Fruit fly (Drosophila melanogaster) whole organism, embryonic: ENCODE data around the gene CG8369.

ENCODE experiments used
- CG10979 ChIP-seq: fragments of 200-800 bp; sonication (Bioruptor generic); optimal IDR thresholded peaks from 2 replicates; lab custom pipeline; 2018; ENCODE audit warnings: missing biosample characterization, mild to moderate bottlenecking, missing genetic modification characterization, moderate library complexity
- CG31441 ChIP-seq: fragments of 200-800 bp; sonication (Bioruptor generic); IDR thresholded peaks from 2 replicates; pipeline ENCODE4 v1.3.6; 2022; ENCODE audit warnings: missing biosample characterization, missing genetic modification characterization
- CG42726 ChIP-seq: fragments of 200-800 bp; sonication (Bioruptor generic); IDR thresholded peaks from 2 replicates; pipeline ENCODE4 v1.3.6; 2022; ENCODE audit warnings: missing biosample characterization, missing genetic modification characterization; ENCODE audit not compliant: partially characterized antibody
- CG8478 ChIP-seq: fragments of >200 bp; optimal IDR thresholded peaks from 2 replicates; lab custom pipeline; 2018
- MESR4 ChIP-seq: fragments of 200-800 bp; sonication (Bioruptor generic); optimal IDR thresholded peaks from 2 replicates; lab custom pipeline; 2018; ENCODE audit warnings: missing biosample characterization, mild to moderate bottlenecking, missing genetic modification characterization, moderate library complexity
- fu2 ChIP-seq: fragments of 200-800 bp; sonication (Bioruptor generic); optimal IDR thresholded peaks from 2 replicates; lab custom pipeline; 2016; ENCODE audit warnings: missing biosample characterization, missing genetic modification characterization
- gcm ChIP-seq: fragments of 200-800 bp; sonication (Bioruptor generic); optimal IDR thresholded peaks from 2 replicates; lab custom pipeline; 2019; ENCODE audit warnings: missing biosample characterization, mild to moderate bottlenecking, missing genetic modification characterization, moderate library complexity

DNA sequence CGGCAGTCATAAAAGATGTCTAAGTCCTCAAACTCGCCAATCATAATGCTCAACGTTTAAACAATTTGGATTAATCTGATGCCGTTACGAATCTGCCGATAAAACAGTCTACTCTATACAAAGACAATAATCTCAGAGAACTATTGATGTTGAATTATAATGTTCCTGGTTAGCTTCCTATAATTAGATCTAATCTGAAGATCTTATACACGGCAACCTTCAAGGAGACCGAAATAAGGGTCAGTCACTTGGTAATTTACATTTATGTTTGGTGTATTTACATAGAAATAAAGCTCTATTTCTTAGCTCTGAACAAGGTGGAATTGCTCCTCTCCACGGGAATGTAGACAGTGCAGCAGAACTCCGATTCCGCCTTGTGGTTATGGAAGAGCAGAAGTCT lies 41.1 kb upstream of the CG8369 start, which contains the start of gene CG33189:
- TF ChIP-seq CG42726 (GFP tag; lab: Robert Waterston, UW) (no peak), fu2 (GFP tag; lab: Kevin White, UChicago) (no peak), MESR4 (GFP tag; lab: Kevin White, UChicago) (no peak), gcm (GFP tag; lab: Kevin White, UChicago) (no peak), CG10979 (no peak), CG31441 (GFP tag; lab: Robert Waterston, UW) (no peak), CG8478 (no peak)
